Fruit fly (Drosophila melanogaster) whole organism, adult: Measurements from ENCODE around the gene Mcm5.

Experiments used
- CG11617 ChIP-seq: fragments of 200-800 bp; sonication (Bioruptor generic); optimal IDR thresholded peaks from 2 replicates; lab custom pipeline; 2017; ENCODE audit warnings: mild to moderate bottlenecking, missing biosample characterization, missing genetic modification reagents, missing genetic modification characterization
- CG12768 ChIP-seq: fragments of 200-800 bp; sonication (Bioruptor generic); optimal IDR thresholded peaks from 2 replicates; lab custom pipeline; 2017; ENCODE audit warnings: missing biosample characterization, missing genetic modification characterization, mild to moderate bottlenecking, moderate library complexity, missing genetic modification reagents
- CG14711 ChIP-seq: fragments of 200-800 bp; sonication (Bioruptor generic); optimal IDR thresholded peaks from 2 replicates; lab custom pipeline; 2018; ENCODE audit warnings: missing biosample characterization, mild to moderate bottlenecking, missing genetic modification characterization, moderate library complexity
- CG1620 ChIP-seq: fragments of 200-800 bp; sonication (Bioruptor generic); optimal IDR thresholded peaks from 2 replicates; lab custom pipeline; 2016; ENCODE audit warnings: missing biosample characterization, missing genetic modification characterization
- CG33017 ChIP-seq: fragments of 200-800 bp; sonication (Bioruptor generic); optimal IDR thresholded peaks from 2 replicates; lab custom pipeline; 2018; ENCODE audit warnings: missing biosample characterization, mild to moderate bottlenecking, missing genetic modification characterization, moderate library complexity
- CG5204 ChIP-seq: fragments of 200-800 bp; sonication (Bioruptor generic); optimal IDR thresholded peaks from 2 replicates; lab custom pipeline; 2016; ENCODE audit warnings: missing biosample characterization, missing genetic modification characterization
- CG7045 ChIP-seq: fragments of 200-800 bp; sonication (Bioruptor generic); optimal IDR thresholded peaks from 2 replicates; lab custom pipeline; 2017; ENCODE audit warnings: missing biosample characterization, mild to moderate bottlenecking, missing genetic modification characterization
- CG7101 ChIP-seq: fragments of 200-800 bp; sonication (Bioruptor generic); optimal IDR thresholded peaks from 2 replicates; lab custom pipeline; 2018; ENCODE audit warnings: missing biosample characterization, mild to moderate bottlenecking, missing genetic modification characterization, moderate library complexity
- Clk ChIP-seq: fragments of 200-800 bp; sonication (Bioruptor generic); optimal IDR thresholded peaks from 2 replicates; lab custom pipeline; 2017; ENCODE audit warnings: missing biosample characterization, missing genetic modification characterization
- Crg-1 ChIP-seq: fragments of 200-800 bp; sonication (Bioruptor generic); optimal IDR thresholded peaks from 2 replicates; lab custom pipeline; 2016; ENCODE audit warnings: missing biosample characterization, missing genetic modification characterization
- Hr96 ChIP-seq: fragments of 200-800 bp; sonication (Bioruptor generic); optimal IDR thresholded peaks from 2 replicates; lab custom pipeline; 2016; ENCODE audit warnings: missing biosample characterization, missing genetic modification characterization
- Mnt ChIP-seq: fragments of 200-800 bp; sonication (Bioruptor generic); optimal IDR thresholded peaks from 2 replicates; lab custom pipeline; 2016; ENCODE audit warnings: missing biosample characterization, mild to moderate bottlenecking, missing genetic modification characterization
- bab1 ChIP-seq: fragments of 200-800 bp; sonication (Bioruptor generic); optimal IDR thresholded peaks from 3 replicates; lab custom pipeline; 2019; ENCODE audit warnings: missing biosample characterization, mild to moderate bottlenecking, missing genetic modification characterization, moderate library complexity
- cic ChIP-seq: fragments of 200-800 bp; sonication (Bioruptor generic); optimal IDR thresholded peaks from 2 replicates; lab custom pipeline; 2017; ENCODE audit warnings: missing biosample characterization, mild to moderate bottlenecking, missing genetic modification characterization, moderate library complexity
- cnc ChIP-seq, 2 experiments: fragments of >200 bp; optimal IDR thresholded peaks; 2 replicates each; lab custom pipeline; 2017
- kay ChIP-seq: fragments of 200-800 bp; sonication (Bioruptor generic); peaks from one replicate; lab custom pipeline; 2016; ENCODE audit warnings: missing biosample characterization, missing genetic modification characterization, borderline replicate concordance
- ovo ChIP-seq: fragments of 200-800 bp; sonication (Bioruptor generic); optimal IDR thresholded peaks from 2 replicates; lab custom pipeline; 2016; ENCODE audit warnings: missing biosample characterization, missing genetic modification characterization
- pad ChIP-seq: fragments of 200-800 bp; sonication (Bioruptor generic); optimal IDR thresholded peaks from 3 replicates; lab custom pipeline; 2017; ENCODE audit warnings: missing biosample characterization, missing genetic modification characterization, mild to moderate bottlenecking, moderate library complexity, missing genetic modification reagents
- tj ChIP-seq: fragments of 200-800 bp; sonication (Bioruptor generic); optimal IDR thresholded peaks from 3 replicates; lab custom pipeline; 2017; ENCODE audit warnings: missing biosample characterization, mild to moderate bottlenecking, missing genetic modification characterization, moderate library complexity
- toe ChIP-seq: fragments of 200-800 bp; sonication (Bioruptor generic); optimal IDR thresholded peaks from 2 replicates; lab custom pipeline; 2016; ENCODE audit warnings: missing biosample characterization, missing genetic modification characterization

The Mcm5 gene

dm6 chr3R:10761980-10762379 is 26.3 kb upstream of the Mcm5 start:
- no peak for TF ChIP-seq Hr96 (GFP tag; lab: Kevin White, UChicago)
- no peak for TF ChIP-seq Mnt (GFP tag; lab: Kevin White, UChicago)
- TF ChIP-seq pad (GFP tag; lab: Kevin White, UChicago), result no peak
- no peak for TF ChIP-seq CG5204 (GFP tag; lab: Kevin White, UChicago)
- no peak for TF ChIP-seq CG14711 (tag; lab: Kevin White, UChicago)
- no peak for TF ChIP-seq CG7045 (GFP tag; lab: Kevin White, UChicago)
- no peak for TF ChIP-seq tj (GFP tag; lab: Kevin White, UChicago)
- no peak for TF ChIP-seq CG33017 (tag; lab: Kevin White, UChicago)
- TF ChIP-seq CG7101 (tag; lab: Kevin White, UChicago), result no peak
- no peak for TF ChIP-seq CG1620 (GFP tag; lab: Kevin White, UChicago)
- TF ChIP-seq CG12768, result no peak
- no peak for TF ChIP-seq cnc (optimal IDR thresholded peaks at IDR 0.05; lab: Kevin White, UChicago)

dm6 chr3R:10767526-10767925 is 20.8 kb upstream of the Mcm5 start, which contains the start of gene TfIIFbeta:
TSS of gene TfIIFbeta (minus strand) at chr3R:10767804.
- no peak for TF ChIP-seq tj (GFP tag; lab: Kevin White, UChicago)
- no peak for TF ChIP-seq cnc (optimal IDR thresholded peaks at IDR 0.05; lab: Kevin White, UChicago)
- no peak for TF ChIP-seq CG14711 (tag; lab: Kevin White, UChicago)
- TF ChIP-seq Hr96 (GFP tag; lab: Kevin White, UChicago), result no peak
- no peak for TF ChIP-seq Crg-1 (GFP tag; lab: Kevin White, UChicago)
- no peak for TF ChIP-seq CG7045 (GFP tag; lab: Kevin White, UChicago)
- no peak for TF ChIP-seq cic (GFP tag; lab: Kevin White, UChicago)
- no peak for TF ChIP-seq CG7101 (tag; lab: Kevin White, UChicago)
- no peak for TF ChIP-seq kay (GFP tag; lab: Kevin White, UChicago)
- no peak for TF ChIP-seq ovo (GFP tag; lab: Kevin White, UChicago)
- TF ChIP-seq bab1 (GFP tag; lab: Kevin White, UChicago), result no peak
- no peak for TF ChIP-seq toe (GFP tag; lab: Kevin White, UChicago)
- TF ChIP-seq CG1620 (GFP tag; lab: Kevin White, UChicago), result no peak

- TF ChIP-seq CG7045 (GFP tag; lab: Kevin White, UChicago), result no peak
- no peak for TF ChIP-seq Hr96 (GFP tag; lab: Kevin White, UChicago)
- TF ChIP-seq Clk (GFP tag; lab: Kevin White, UChicago), result no peak
Measured at dm6 chr3R:10775246-10775645, 13.1 kb upstream of the Mcm5 start.

dm6 chr3R:10776047-10776659 is 12.2 kb upstream of the Mcm5 start:
- no peak for TF ChIP-seq CG1620 (GFP tag; lab: Kevin White, UChicago)
- TF ChIP-seq CG14711 (tag; lab: Kevin White, UChicago), result no peak
- TF ChIP-seq cnc (optimal IDR thresholded peaks at IDR 0.05; lab: Kevin White, UChicago), result no peak
- no peak for TF ChIP-seq pad (GFP tag; lab: Kevin White, UChicago)

- no peak for TF ChIP-seq CG7101 (tag; lab: Kevin White, UChicago)
- TF ChIP-seq Clk (GFP tag; lab: Kevin White, UChicago), result no peak
- no peak for TF ChIP-seq ovo (GFP tag; lab: Kevin White, UChicago)
- TF ChIP-seq kay (GFP tag; lab: Kevin White, UChicago), result no peak
- TF ChIP-seq cnc (optimal IDR thresholded peaks at IDR 0.05; lab: Kevin White, UChicago), result no peak
Measured at dm6 chr3R:10777274-10777673, 11.1 kb upstream of the Mcm5 start, which contains the start of the genes CG45076, CG45078 and fau. TSS of gene CG45076 (minus strand) at chr3R:10777374. TSS of gene CG45078 (minus strand) at chr3R:10777374. TSS of gene fau (minus strand) at chr3R:10777374.

dm6 chr3R:10778151-10778550 is 10.2 kb upstream of the Mcm5 start:
- TF ChIP-seq Hr96 (GFP tag; lab: Kevin White, UChicago), result no peak
- TF ChIP-seq CG12768, result no peak
- no peak for TF ChIP-seq cic (GFP tag; lab: Kevin White, UChicago)
- no peak for TF ChIP-seq CG11617
- no peak for TF ChIP-seq Crg-1 (GFP tag; lab: Kevin White, UChicago)
- no peak for TF ChIP-seq bab1 (GFP tag; lab: Kevin White, UChicago)
- no peak for TF ChIP-seq CG7045 (GFP tag; lab: Kevin White, UChicago)
- no peak for TF ChIP-seq CG5204 (GFP tag; lab: Kevin White, UChicago)

dm6 chr3R:10779269-10779668 is 9.1 kb upstream of the Mcm5 start, which contains the start of gene Desi:
TSS of gene Desi (plus strand) at chr3R:10779569.
- TF ChIP-seq CG12768, result no peak
- TF ChIP-seq CG14711 (tag; lab: Kevin White, UChicago), result no peak
- TF ChIP-seq cnc (optimal IDR thresholded peaks at IDR 0.05; lab: Kevin White, UChicago), result no peak
- no peak for TF ChIP-seq Clk (GFP tag; lab: Kevin White, UChicago)
- no peak for TF ChIP-seq tj (GFP tag; lab: Kevin White, UChicago)
- no peak for TF ChIP-seq Crg-1 (GFP tag; lab: Kevin White, UChicago)
- TF ChIP-seq CG33017 (tag; lab: Kevin White, UChicago), result no peak
- no peak for TF ChIP-seq pad (GFP tag; lab: Kevin White, UChicago)
- TF ChIP-seq toe (GFP tag; lab: Kevin White, UChicago), result no peak
- no peak for TF ChIP-seq CG7101 (tag; lab: Kevin White, UChicago)
- no peak for TF ChIP-seq CG7045 (GFP tag; lab: Kevin White, UChicago)
